Worm (Caenorhabditis elegans) whole organism, L4 larva: ENCODE data around the gene clec-137.

ENCODE experiments used
- T26A8.4 ChIP-seq: fragments of 200-800 bp; sonication (Bioruptor generic); IDR thresholded peaks from 2 replicates; pipeline ENCODE4 v1.3.6; 2022; ENCODE audit warnings: missing genetic modification characterization, missing compliant biosample characterization
- aly-2 ChIP-seq: sonication (generic microtip); optimal IDR thresholded peaks from 2 replicates; lab custom pipeline; 2018; ENCODE audit warnings: missing biosample characterization, missing genetic modification characterization
- ceh-62 ChIP-seq: sonication (generic microtip); optimal IDR thresholded peaks from 2 replicates; lab custom pipeline; 2017; ENCODE audit warnings: missing biosample characterization, missing genetic modification characterization
- ces-1 ChIP-seq: fragments of 150-350 bp; sonication (generic microtip); optimal IDR thresholded peaks from 4 replicates; lab custom pipeline; 2014; ENCODE audit warnings: missing biosample characterization, missing genetic modification reagents, missing genetic modification characterization
- fkh-10 ChIP-seq: fragments of 150-350 bp; optimal IDR thresholded peaks from 2 replicates; lab custom pipeline; 2014; ENCODE audit warnings: missing biosample characterization, missing genetic modification reagents, missing genetic modification characterization
- lsy-2 ChIP-seq, 2 experiments: fragments of 150-350 bp in 1 of 2; sonication (generic microtip) in 1 of 2; optimal IDR thresholded peaks; 2 replicates each; lab custom pipeline; 2014 to 2017; ENCODE audit warnings: missing biosample characterization in 2 of 2, missing genetic modification characterization in 2 of 2
- nhr-237 ChIP-seq: sonication (generic microtip); optimal IDR thresholded peaks from 2 replicates; lab custom pipeline; 2017; ENCODE audit warnings: missing biosample characterization, missing genetic modification characterization
- rbr-2 ChIP-seq: sonication (generic microtip); optimal IDR thresholded peaks from 2 replicates; lab custom pipeline; 2016; ENCODE audit warnings: missing genotype, missing genetic modification characterization, missing compliant biosample characterization
- skn-1 ChIP-seq: fragments of 150-350 bp; optimal IDR thresholded peaks from 2 replicates; lab custom pipeline; 2014; ENCODE audit warnings: missing biosample characterization, missing genetic modification characterization
- snpc-4 ChIP-seq: fragments of 150-350 bp; optimal IDR thresholded peaks from 2 replicates; lab custom pipeline; 2014; ENCODE audit warnings: missing biosample characterization, missing genetic modification characterization
- ztf-11 ChIP-seq: fragments of 150-350 bp; optimal IDR thresholded peaks from 2 replicates; lab custom pipeline; 2014; ENCODE audit warnings: missing biosample characterization, missing genetic modification characterization

ce11 chrII:4572579-4572978 is 45.3 kb downstream of the clec-137 start:
- no peak for TF ChIP-seq aly-2 (tag; lab: Kevin White, UChicago)
- no peak for TF ChIP-seq T26A8.4 (GFP tag; lab: Robert Waterston, UW)
- TF ChIP-seq skn-1 (tag; lab: Kevin White, UChicago), result no peak
- no peak for TF ChIP-seq fkh-10 (GFP tag; lab: Kevin White, UChicago)
- TF ChIP-seq rbr-2 (tag; lab: Kevin White, UChicago), result no peak
- TF ChIP-seq ceh-62 (tag; lab: Kevin White, UChicago), result no peak
- TF ChIP-seq lsy-2 (tag; optimal IDR thresholded peaks at IDR 0.05; lab: Kevin White, UChicago), result no peak
- no peak for TF ChIP-seq ces-1
- no peak for TF ChIP-seq ztf-11 (tag; lab: Kevin White, UChicago)
- no peak for TF ChIP-seq nhr-237
- no peak for TF ChIP-seq snpc-4
